Worm (Caenorhabditis elegans) whole organism, L2 larva: ENCODE data around the gene sax-1.

Source experiments
- C34F6.9 ChIP-seq: fragments of 150-350 bp; optimal IDR thresholded peaks from 2 replicates; lab custom pipeline; 2014; ENCODE audit warnings: missing biosample characterization, missing genetic modification characterization
- F13H6.1 ChIP-seq: sonication (generic microtip); optimal IDR thresholded peaks from 2 replicates; lab custom pipeline; 2016; ENCODE audit warnings: missing genetic modification characterization, missing compliant biosample characterization
- R02D3.7 ChIP-seq: fragments of 150-350 bp; optimal IDR thresholded peaks from 2 replicates; lab custom pipeline; 2014; ENCODE audit warnings: missing biosample characterization, missing genetic modification characterization
- Y55F3AM.14 ChIP-seq: fragments of 200-800 bp; sonication (Bioruptor generic); optimal IDR thresholded peaks from 2 replicates; lab custom pipeline; 2018; ENCODE audit warnings: mild to moderate bottlenecking, missing genetic modification characterization, missing compliant biosample characterization
- ZK546.5 ChIP-seq: sonication (generic microtip); optimal IDR thresholded peaks from 2 replicates; lab custom pipeline; 2017; ENCODE audit warnings: missing biosample characterization, missing genetic modification characterization
- alr-1 ChIP-seq: fragments of 150-350 bp; optimal IDR thresholded peaks from 2 replicates; lab custom pipeline; 2014; ENCODE audit warnings: missing biosample characterization, missing genetic modification characterization
- aly-2 ChIP-seq: fragments of 150-350 bp; optimal IDR thresholded peaks from 2 replicates; lab custom pipeline; 2014; ENCODE audit warnings: missing biosample characterization, missing genetic modification characterization
- ama-1 ChIP-seq: fragments of 150-350 bp; optimal IDR thresholded peaks from 2 replicates; lab custom pipeline; 2018; ENCODE audit warnings: inconsistent platforms
- blmp-1 ChIP-seq: sonication (generic microtip); optimal IDR thresholded peaks from 2 replicates; lab custom pipeline; 2017; ENCODE audit warnings: missing genetic modification characterization, mild to moderate bottlenecking, missing compliant biosample characterization, antibody characterized with exemption, moderate library complexity; ENCODE audit not compliant: insufficient read depth
- ceh-16 ChIP-seq: fragments of 150-350 bp; optimal IDR thresholded peaks from 2 replicates; lab custom pipeline; 2014; ENCODE audit warnings: missing biosample characterization, missing genetic modification characterization
- ceh-82 ChIP-seq: fragments of 150-350 bp; optimal IDR thresholded peaks from 2 replicates; lab custom pipeline; 2014; ENCODE audit warnings: missing biosample characterization, missing genetic modification characterization
- crh-2 ChIP-seq: sonication (generic microtip); optimal IDR thresholded peaks from 2 replicates; lab custom pipeline; 2017; ENCODE audit warnings: missing biosample characterization, missing genetic modification characterization
- dmd-4 ChIP-seq: sonication (generic microtip); optimal IDR thresholded peaks from 2 replicates; lab custom pipeline; 2017; ENCODE audit warnings: missing biosample characterization, missing genetic modification characterization
- egl-27 ChIP-seq: sonication (generic microtip); optimal IDR thresholded peaks from 3 replicates; lab custom pipeline; 2017; ENCODE audit warnings: missing biosample characterization, missing genetic modification reagents, missing genetic modification characterization
- elt-1 ChIP-seq: fragments of 150-350 bp; optimal IDR thresholded peaks from 2 replicates; lab custom pipeline; 2014; ENCODE audit warnings: missing biosample characterization, missing genetic modification characterization
- elt-3 ChIP-seq: sonication (generic microtip); optimal IDR thresholded peaks from 2 replicates; lab custom pipeline; 2017; ENCODE audit warnings: missing biosample characterization, missing genetic modification characterization
- fos-1 ChIP-seq: fragments of 150-350 bp; optimal IDR thresholded peaks from 2 replicates; lab custom pipeline; 2014; ENCODE audit warnings: missing biosample characterization, missing genetic modification characterization
- gmeb-1 ChIP-seq: fragments of 150-350 bp; optimal IDR thresholded peaks from 2 replicates; lab custom pipeline; 2014; ENCODE audit warnings: missing biosample characterization, missing genetic modification characterization
- lin-11 ChIP-seq: fragments of 150-350 bp; sonication (generic microtip); optimal IDR thresholded peaks from 2 replicates; lab custom pipeline; 2014; ENCODE audit warnings: missing biosample characterization, missing genetic modification characterization, inconsistent platforms, mixed read lengths
- lin-13 ChIP-seq: fragments of 150-350 bp; optimal IDR thresholded peaks from 2 replicates; lab custom pipeline; 2014; ENCODE audit warnings: missing biosample characterization, missing genetic modification reagents, missing genetic modification characterization
- lin-39 ChIP-seq: fragments of 150-350 bp; optimal IDR thresholded peaks from 2 replicates; lab custom pipeline; 2014; ENCODE audit warnings: missing biosample characterization, missing genetic modification reagents, missing genetic modification characterization
- lsy-2 ChIP-seq, 2 experiments: fragments of 150-350 bp in 1 of 2; sonication (generic microtip) in 1 of 2; optimal IDR thresholded peaks; 2 replicates each; lab custom pipeline; 2014 to 2017; ENCODE audit warnings: missing biosample characterization in 2 of 2, missing genetic modification characterization in 2 of 2
- mab-5 ChIP-seq: fragments of 150-350 bp; optimal IDR thresholded peaks from 2 replicates; lab custom pipeline; 2014; ENCODE audit warnings: missing biosample characterization, missing genetic modification characterization
- mbf-1 ChIP-seq: sonication (generic microtip); optimal IDR thresholded peaks from 2 replicates; lab custom pipeline; 2017; ENCODE audit warnings: missing biosample characterization, missing genetic modification characterization
- mdl-1 ChIP-seq, 2 experiments: fragments of 150-350 bp in 1 of 2; sonication (generic microtip) in 1 of 2; optimal IDR thresholded peaks; 2 replicates each; lab custom pipeline; 2017; ENCODE audit warnings: missing biosample characterization in 2 of 2, missing genetic modification characterization in 2 of 2
- nhr-10 ChIP-seq: sonication (generic microtip); optimal IDR thresholded peaks from 2 replicates; lab custom pipeline; 2017; ENCODE audit warnings: missing biosample characterization, missing genetic modification characterization
- nhr-11 ChIP-seq: fragments of 150-350 bp; optimal IDR thresholded peaks from 2 replicates; lab custom pipeline; 2014; ENCODE audit warnings: missing biosample characterization, missing genetic modification characterization
- nhr-12 ChIP-seq: fragments of 150-350 bp; optimal IDR thresholded peaks from 2 replicates; lab custom pipeline; 2014; ENCODE audit warnings: missing biosample characterization, missing genetic modification characterization
- nhr-129 ChIP-seq: fragments of 150-350 bp; optimal IDR thresholded peaks from 2 replicates; lab custom pipeline; 2014; ENCODE audit warnings: missing biosample characterization, missing genetic modification characterization
- nhr-21 ChIP-seq: fragments of 150-350 bp; optimal IDR thresholded peaks from 2 replicates; lab custom pipeline; 2014; ENCODE audit warnings: missing biosample characterization, missing genetic modification characterization
- nhr-23 ChIP-seq: fragments of 150-350 bp; optimal IDR thresholded peaks from 2 replicates; lab custom pipeline; 2014; ENCODE audit warnings: missing biosample characterization, missing genetic modification reagents, missing genetic modification characterization
- nhr-237 ChIP-seq: fragments of 150-350 bp; optimal IDR thresholded peaks from 2 replicates; lab custom pipeline; 2014; ENCODE audit warnings: missing biosample characterization, missing genetic modification characterization
- nhr-25 ChIP-seq: fragments of 150-350 bp; sonication (generic microtip); optimal IDR thresholded peaks from 3 replicates; lab custom pipeline; 2014; ENCODE audit warnings: missing biosample characterization, missing genetic modification characterization
- nhr-6 ChIP-seq: fragments of 150-350 bp; optimal IDR thresholded peaks from 2 replicates; lab custom pipeline; 2014; ENCODE audit warnings: missing biosample characterization, missing genetic modification characterization
- nhr-77 ChIP-seq: fragments of 150-350 bp; optimal IDR thresholded peaks from 2 replicates; lab custom pipeline; 2014; ENCODE audit warnings: missing biosample characterization, missing genetic modification characterization
- peb-1 ChIP-seq: fragments of 150-350 bp; optimal IDR thresholded peaks from 2 replicates; lab custom pipeline; 2014; ENCODE audit warnings: missing biosample characterization, missing genetic modification characterization
- sem-4 ChIP-seq: fragments of 150-350 bp; optimal IDR thresholded peaks from 2 replicates; lab custom pipeline; 2014; ENCODE audit warnings: missing biosample characterization, missing genetic modification reagents, missing genetic modification characterization
- skn-1 ChIP-seq: sonication (generic microtip); optimal IDR thresholded peaks from 2 replicates; lab custom pipeline; 2017; ENCODE audit warnings: missing biosample characterization, missing genetic modification characterization
- sma-3 ChIP-seq: sonication (generic microtip); optimal IDR thresholded peaks from 2 replicates; lab custom pipeline; 2016; ENCODE audit warnings: missing genetic modification reagents, missing genetic modification characterization, missing compliant biosample characterization
- sma-9 ChIP-seq, 2 experiments: fragments of 150-350 bp in 1 of 2; sonication (generic microtip) in 1 of 2; optimal IDR thresholded peaks; 2 replicates each; lab custom pipeline; 2014 to 2016; ENCODE audit warnings: missing genetic modification characterization in 2 of 2, mild to moderate bottlenecking in 1 of 2, missing biosample characterization in 1 of 2, missing compliant biosample characterization in 1 of 2, missing genetic modification reagents in 1 of 2, moderate library complexity in 1 of 2
- snpc-4 ChIP-seq: fragments of 150-350 bp; optimal IDR thresholded peaks from 2 replicates; lab custom pipeline; 2014; ENCODE audit warnings: missing biosample characterization, missing genetic modification characterization
- unc-39 ChIP-seq: fragments of 150-350 bp; optimal IDR thresholded peaks from 2 replicates; lab custom pipeline; 2014; ENCODE audit warnings: missing biosample characterization, missing genetic modification characterization
- unc-55 ChIP-seq: fragments of 150-350 bp; sonication (generic microtip); optimal IDR thresholded peaks from 3 replicates; lab custom pipeline; 2014; ENCODE audit warnings: missing biosample characterization, missing genetic modification reagents, missing genetic modification characterization
- unc-62 ChIP-seq: fragments of 150-350 bp; optimal IDR thresholded peaks from 2 replicates; lab custom pipeline; 2014; ENCODE audit warnings: missing biosample characterization, missing genetic modification reagents, missing genetic modification characterization
- zag-1 ChIP-seq: fragments of 150-350 bp; optimal IDR thresholded peaks from 2 replicates; lab custom pipeline; 2014; ENCODE audit warnings: missing biosample characterization, missing genetic modification characterization
- ztf-1 ChIP-seq: fragments of 200-800 bp; sonication (Bioruptor generic); conservative IDR thresholded peaks from 2 replicates; pipeline ENCODE4 v1.3.6; 2022; ENCODE audit warnings: missing genetic modification characterization, missing compliant biosample characterization
- ztf-11 ChIP-seq: sonication (generic microtip); optimal IDR thresholded peaks from 2 replicates; lab custom pipeline; 2017; ENCODE audit warnings: missing biosample characterization, missing genetic modification characterization
- ztf-4 ChIP-seq: fragments of 150-350 bp; optimal IDR thresholded peaks from 2 replicates; lab custom pipeline; 2014; ENCODE audit warnings: missing biosample characterization, missing genetic modification characterization

Gene sax-1

ce11 chrX:3694172-3694571 is 44.2 kb upstream of the sax-1 start:
- TF ChIP-seq mab-5 (tag; lab: Kevin White, UChicago) (no peak), ama-1 (no peak), sma-3 (GFP tag; lab: Kevin White, UChicago) (no peak), mbf-1 (tag; lab: Kevin White, UChicago) (no peak), elt-3 (no peak), nhr-11 (no peak), ceh-16 (tag; lab: Kevin White, UChicago) (no peak), R02D3.7 (tag; lab: Kevin White, UChicago) (no peak), lin-11 (peak; percentile 17), zag-1 (tag; lab: Kevin White, UChicago) (peak; percentile 54), elt-1 (tag; lab: Kevin White, UChicago) (no peak), nhr-10 (tag; lab: Kevin White, UChicago) (no peak), ceh-82 (tag; lab: Kevin White, UChicago) (no peak), aly-2 (tag; lab: Kevin White, UChicago) (no peak), unc-62 (GFP tag; lab: Kevin White, UChicago) (no peak), sma-9 (GFP tag; optimal IDR thresholded peaks at IDR 0.05; lab: Kevin White, UChicago) (peak; percentile 14), sma-9 (tag; optimal IDR thresholded peaks at IDR 0.05; lab: Kevin White, UChicago) (no peak), F13H6.1 (peak; percentile 65), nhr-129 (tag; lab: Kevin White, UChicago) (peak; percentile 85), lin-13 (GFP tag; lab: Kevin White, UChicago) (no peak), ztf-1 (GFP tag; lab: Robert Waterston, UW) (no peak), nhr-12 (tag; lab: Kevin White, UChicago) (no peak), Y55F3AM.14 (no peak), crh-2 (tag; lab: Kevin White, UChicago) (peak; percentile 88), sem-4 (tag; lab: Kevin White, UChicago) (peak; percentile 39), ztf-11 (tag; lab: Kevin White, UChicago) (no peak), skn-1 (tag; lab: Kevin White, UChicago) (no peak), alr-1 (tag; lab: Kevin White, UChicago) (no peak), lsy-2 (tag; optimal IDR thresholded peaks at IDR 0.05; lab: Kevin White, UChicago) (peak in 1 of 2 experiments; percentile 53), ztf-4 (tag; lab: Kevin White, UChicago) (no peak), nhr-77 (tag; lab: Kevin White, UChicago) (no peak), peb-1 (tag; lab: Kevin White, UChicago) (no peak), nhr-237 (tag; lab: Kevin White, UChicago) (no peak), nhr-21 (no peak), lin-39 (tag; lab: Kevin White, UChicago) (no peak), nhr-6 (tag; lab: Kevin White, UChicago) (no peak), fos-1 (tag; lab: Kevin White, UChicago) (no peak), ZK546.5 (tag; lab: Kevin White, UChicago) (no peak), nhr-25 (tag; lab: Kevin White, UChicago) (no peak), unc-55 (peak; percentile 60), unc-39 (no peak), gmeb-1 (tag; lab: Kevin White, UChicago) (no peak), mdl-1 (tag; optimal IDR thresholded peaks at IDR 0.05; lab: Kevin White, UChicago) (peak in 1 of 2 experiments; percentile 32), C34F6.9 (peak; percentile 65), blmp-1 (tag; lab: Kevin White, UChicago) (no peak), egl-27 (tag; lab: Kevin White, UChicago) (peak; percentile 22), snpc-4 (no peak), dmd-4 (tag; lab: Kevin White, UChicago) (no peak), nhr-23 (no peak)
